Worm (Caenorhabditis elegans) whole organism, mixed stage, embryonic: Measurements from ENCODE around the gene F09G2.8.

Experiments used
- blmp-1 ChIP-seq: fragments of 150-350 bp; optimal IDR thresholded peaks from 2 replicates; lab custom pipeline; 2014; ENCODE audit warnings: missing biosample characterization, missing genetic modification characterization
- hlh-1 ChIP-seq: fragments of 150-350 bp; optimal IDR thresholded peaks from 2 replicates; lab custom pipeline; 2014; ENCODE audit warnings: missing biosample characterization, missing genetic modification reagents, missing genetic modification characterization
- lsy-2 ChIP-seq: fragments of 150-350 bp; optimal IDR thresholded peaks from 2 replicates; lab custom pipeline; 2014; ENCODE audit warnings: missing biosample characterization, missing genetic modification characterization
- snpc-4 ChIP-seq: fragments of 150-350 bp; optimal IDR thresholded peaks from 2 replicates; lab custom pipeline; 2014; ENCODE audit warnings: missing biosample characterization, missing genetic modification characterization
- unc-120 ChIP-seq: sonication (generic microtip); optimal IDR thresholded peaks from 2 replicates; lab custom pipeline; 2017; ENCODE audit warnings: missing genetic modification characterization, missing compliant biosample characterization; ENCODE audit not compliant: poor library complexity, severe bottlenecking
- unc-39 ChIP-seq: fragments of 150-350 bp; optimal IDR thresholded peaks from 2 replicates; lab custom pipeline; 2014; ENCODE audit warnings: missing biosample characterization, missing genetic modification characterization
- unc-62 ChIP-seq: fragments of 150-350 bp; optimal IDR thresholded peaks from 2 replicates; lab custom pipeline; 2014; ENCODE audit warnings: missing biosample characterization, missing genetic modification reagents, missing genetic modification characterization

DNA sequence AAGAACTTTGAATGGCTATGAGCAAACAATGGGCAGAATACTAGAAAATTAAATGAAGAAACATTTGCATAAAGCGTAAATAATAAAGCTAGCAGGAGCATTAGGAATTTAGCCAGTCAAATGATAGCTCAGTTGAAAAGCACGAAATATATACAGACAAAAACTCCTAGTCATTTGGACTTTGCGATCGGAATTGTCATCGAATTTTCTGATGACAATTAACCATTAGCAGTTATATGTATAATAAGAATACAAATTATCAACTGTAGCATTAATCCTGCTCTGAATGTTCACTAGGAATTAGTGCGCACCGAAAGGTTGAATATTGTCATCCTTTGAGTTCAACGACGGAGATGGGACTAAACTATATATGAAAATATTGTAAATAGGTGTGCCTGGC, 46.1 kb downstream of the F09G2.8 start, which contains the start of gene ugt-38:
- TF ChIP-seq unc-39 (tag; lab: Kevin White, UChicago) (no peak), snpc-4 (no peak), blmp-1 (tag; lab: Kevin White, UChicago) (no peak), lsy-2 (tag; lab: Kevin White, UChicago) (no peak), unc-62 (GFP tag; lab: Kevin White, UChicago) (no peak), unc-120 (tag; lab: Kevin White, UChicago) (no peak), hlh-1 (tag; lab: Kevin White, UChicago) (no peak)
